Fruit fly (Drosophila melanogaster) whole organism, prepupa: Measurements from ENCODE around the gene beta4GalT7.

Experiments used
- Blimp-1 ChIP-seq: fragments of 200-800 bp; sonication (Bioruptor generic); optimal IDR thresholded peaks from 3 replicates; lab custom pipeline; 2017; ENCODE audit warnings: missing biosample characterization, missing genetic modification characterization, mild to moderate bottlenecking, moderate library complexity, missing genetic modification reagents
- CG10631 ChIP-seq: fragments of 200-800 bp; sonication (Bioruptor generic); optimal IDR thresholded peaks from 2 replicates; lab custom pipeline; 2016; ENCODE audit warnings: missing biosample characterization, missing genetic modification characterization
- CG11294 ChIP-seq: fragments of 200-800 bp; sonication (Bioruptor generic); IDR thresholded peaks from 2 replicates; pipeline ENCODE4 v1.3.6; 2022; ENCODE audit warnings: missing biosample characterization, missing genetic modification characterization
- CG11762 ChIP-seq: fragments of 200-800 bp; sonication (Bioruptor generic); optimal IDR thresholded peaks from 3 replicates; lab custom pipeline; 2016; ENCODE audit warnings: missing biosample characterization, missing genetic modification characterization; ENCODE audit not compliant: insufficient read depth
- CG11902 ChIP-seq: fragments of 200-800 bp; sonication (Bioruptor generic); optimal IDR thresholded peaks from 3 replicates; lab custom pipeline; 2016; ENCODE audit warnings: missing biosample characterization, missing genetic modification characterization
- CG15336 ChIP-seq: fragments of 200-800 bp; sonication (Bioruptor generic); IDR thresholded peaks from 2 replicates; pipeline ENCODE4 v1.3.6; 2022; ENCODE audit warnings: missing biosample characterization, missing genetic modification characterization
- CG1621 ChIP-seq: fragments of 200-800 bp; sonication (Bioruptor generic); optimal IDR thresholded peaks from 3 replicates; lab custom pipeline; 2018; ENCODE audit warnings: missing biosample characterization, mild to moderate bottlenecking, missing genetic modification characterization
- CG31627 ChIP-seq: fragments of 200-800 bp; sonication (Bioruptor generic); optimal IDR thresholded peaks from 3 replicates; lab custom pipeline; 2016; ENCODE audit warnings: missing biosample characterization, missing genetic modification characterization
- CG32006 ChIP-seq: fragments of 200-800 bp; sonication (Bioruptor generic); optimal IDR thresholded peaks from 3 replicates; lab custom pipeline; 2017; ENCODE audit warnings: missing biosample characterization, mild to moderate bottlenecking, missing genetic modification characterization
- CG34406 ChIP-seq: fragments of 200-800 bp; sonication (Bioruptor generic); optimal IDR thresholded peaks from 3 replicates; lab custom pipeline; 2016; ENCODE audit warnings: missing biosample characterization, missing genetic modification characterization
- CG3919 ChIP-seq: fragments of 200-800 bp; sonication (Bioruptor generic); optimal IDR thresholded peaks from 3 replicates; lab custom pipeline; 2016; ENCODE audit warnings: missing biosample characterization, missing genetic modification characterization
- CG4318 ChIP-seq: fragments of 200-800 bp; sonication (Bioruptor generic); optimal IDR thresholded peaks from 3 replicates; lab custom pipeline; 2017; ENCODE audit warnings: missing biosample characterization, mild to moderate bottlenecking, missing genetic modification characterization
- CG6163 ChIP-seq: fragments of 200-800 bp; sonication (Bioruptor generic); IDR thresholded peaks from 3 replicates; pipeline ENCODE4 v1.3.6; 2022; ENCODE audit warnings: missing biosample characterization, missing genetic modification characterization
- CG6276 ChIP-seq: fragments of 200-800 bp; sonication (Bioruptor generic); optimal IDR thresholded peaks from 2 replicates; lab custom pipeline; 2017; ENCODE audit warnings: missing biosample characterization, mild to moderate bottlenecking, missing genetic modification characterization
- CG6792 ChIP-seq: fragments of 200-800 bp; sonication (Bioruptor generic); optimal IDR thresholded peaks from 3 replicates; lab custom pipeline; 2016; ENCODE audit warnings: missing biosample characterization, missing genetic modification characterization
- CG6808 ChIP-seq: fragments of 200-800 bp; sonication (Bioruptor generic); optimal IDR thresholded peaks from 3 replicates; lab custom pipeline; 2017; ENCODE audit warnings: missing biosample characterization, missing genetic modification characterization, mild to moderate bottlenecking, moderate library complexity, missing genetic modification reagents
- CG7368 ChIP-seq: fragments of 200-800 bp; sonication (Bioruptor generic); optimal IDR thresholded peaks from 3 replicates; lab custom pipeline; 2016; ENCODE audit warnings: missing biosample characterization, missing genetic modification characterization
- CG8119 ChIP-seq: fragments of 200-800 bp; sonication (Bioruptor generic); IDR thresholded peaks from 3 replicates; pipeline ENCODE4 v1.3.6; 2022; ENCODE audit warnings: missing biosample characterization, missing genetic modification characterization
- CG9139 ChIP-seq: fragments of 200-800 bp; sonication (Bioruptor generic); optimal IDR thresholded peaks from 3 replicates; lab custom pipeline; 2017; ENCODE audit warnings: missing biosample characterization, mild to moderate bottlenecking, missing genetic modification characterization
- Eip75B ChIP-seq: fragments of 200-800 bp; sonication (Bioruptor generic); optimal IDR thresholded peaks from 3 replicates; lab custom pipeline; 2016; ENCODE audit warnings: missing biosample characterization, missing genetic modification characterization
- Eip78C ChIP-seq: fragments of 200-800 bp; sonication (Bioruptor generic); peaks from one replicate; lab custom pipeline; 2016; ENCODE audit warnings: missing biosample characterization, missing genetic modification characterization
- Ets96B ChIP-seq: fragments of 200-800 bp; optimal IDR thresholded peaks from 2 replicates; lab custom pipeline; 2019; ENCODE audit warnings: missing biosample characterization, mild to moderate bottlenecking, missing genetic modification characterization, moderate library complexity
- Gug ChIP-seq: fragments of 200-800 bp; sonication (Bioruptor generic); IDR thresholded peaks from 2 replicates; pipeline ENCODE4 v1.3.6; 2022; ENCODE audit warnings: missing biosample characterization, missing genetic modification characterization
- Hr38 ChIP-seq: sonication (Bioruptor generic); optimal IDR thresholded peaks from 2 replicates; lab custom pipeline; 2016; ENCODE audit warnings: missing biosample characterization, missing genetic modification characterization
- Hr39 ChIP-seq: fragments of 200-800 bp; sonication (Bioruptor generic); optimal IDR thresholded peaks from 2 replicates; lab custom pipeline; 2016; ENCODE audit warnings: missing biosample characterization, missing genetic modification characterization
- Hr4 ChIP-seq: fragments of 200-800 bp; sonication (Bioruptor generic); optimal IDR thresholded peaks from 3 replicates; lab custom pipeline; 2016; ENCODE audit warnings: missing biosample characterization, missing genetic modification characterization
- Lpt ChIP-seq: fragments of 200-800 bp; sonication (Bioruptor generic); optimal IDR thresholded peaks from 3 replicates; lab custom pipeline; 2016; ENCODE audit warnings: missing biosample characterization, missing genetic modification characterization
- Met ChIP-seq: fragments of 200-800 bp; sonication (Bioruptor generic); optimal IDR thresholded peaks from 3 replicates; lab custom pipeline; 2016; ENCODE audit warnings: missing biosample characterization, missing genetic modification characterization
- OdsH ChIP-seq: fragments of 200-800 bp; sonication (Bioruptor generic); optimal IDR thresholded peaks from 3 replicates; lab custom pipeline; 2016; ENCODE audit warnings: missing biosample characterization, missing genetic modification characterization
- Sox14 ChIP-seq: fragments of 200-800 bp; sonication (Bioruptor generic); optimal IDR thresholded peaks from 3 replicates; lab custom pipeline; 2016; ENCODE audit warnings: missing biosample characterization, missing genetic modification characterization
- achi ChIP-seq: fragments of 200-800 bp; sonication (Bioruptor generic); optimal IDR thresholded peaks from 3 replicates; lab custom pipeline; 2016; ENCODE audit warnings: missing biosample characterization, missing genetic modification characterization
- acj6 ChIP-seq: fragments of 200-800 bp; sonication (Bioruptor generic); optimal IDR thresholded peaks from 3 replicates; lab custom pipeline; 2016; ENCODE audit warnings: missing biosample characterization, missing genetic modification characterization
- cyc ChIP-seq: fragments of 200-800 bp; sonication (Bioruptor generic); optimal IDR thresholded peaks from 3 replicates; lab custom pipeline; 2016; ENCODE audit warnings: missing biosample characterization, missing genetic modification characterization
- dac ChIP-seq: fragments of 200-800 bp; sonication (Bioruptor generic); optimal IDR thresholded peaks from 2 replicates; lab custom pipeline; 2017; ENCODE audit warnings: missing biosample characterization, mild to moderate bottlenecking, missing genetic modification characterization
- eg ChIP-seq: fragments of 200-800 bp; sonication (Bioruptor generic); IDR thresholded peaks from 3 replicates; pipeline ENCODE4 v1.3.6; 2022; ENCODE audit warnings: missing biosample characterization, missing genetic modification characterization
- esn ChIP-seq: fragments of 200-800 bp; sonication (Bioruptor generic); optimal IDR thresholded peaks from 2 replicates; lab custom pipeline; 2016; ENCODE audit warnings: missing biosample characterization, mild to moderate bottlenecking, missing genetic modification characterization, moderate library complexity
- fd59A ChIP-seq: fragments of 200-800 bp; sonication (Bioruptor generic); optimal IDR thresholded peaks from 2 replicates; lab custom pipeline; 2017; ENCODE audit warnings: missing biosample characterization, mild to moderate bottlenecking, missing genetic modification characterization, missing genetic modification reagents
- fd85E ChIP-seq: fragments of 200-800 bp; sonication (Bioruptor generic); optimal IDR thresholded peaks from 3 replicates; lab custom pipeline; 2016; ENCODE audit warnings: missing biosample characterization, missing genetic modification characterization
- fkh ChIP-seq: fragments of 200-800 bp; sonication (Bioruptor generic); optimal IDR thresholded peaks from 3 replicates; lab custom pipeline; 2017; ENCODE audit warnings: missing biosample characterization, mild to moderate bottlenecking, missing genetic modification characterization, moderate library complexity
- net ChIP-seq: fragments of 200-800 bp; sonication (Bioruptor generic); optimal IDR thresholded peaks from 3 replicates; lab custom pipeline; 2016; ENCODE audit warnings: missing biosample characterization, missing genetic modification characterization
- pdm3 ChIP-seq: fragments of 200-800 bp; sonication (Bioruptor generic); optimal IDR thresholded peaks from 3 replicates; lab custom pipeline; 2016; ENCODE audit warnings: missing biosample characterization, missing genetic modification characterization
- salr ChIP-seq, 2 experiments: fragments of 200-800 bp; sonication (Bioruptor generic); optimal IDR thresholded peaks; 3 replicates each; lab custom pipeline; 2016 to 2018; ENCODE audit warnings: missing biosample characterization in 2 of 2, missing genetic modification characterization in 2 of 2, mild to moderate bottlenecking in 1 of 2
- spab ChIP-seq: fragments of 200-800 bp; sonication (Bioruptor generic); optimal IDR thresholded peaks from 2 replicates; lab custom pipeline; 2017; ENCODE audit warnings: missing biosample characterization, mild to moderate bottlenecking, missing genetic modification characterization, missing genetic modification reagents
- svp ChIP-seq: fragments of 200-800 bp; sonication (Bioruptor generic); peaks from one replicate; lab custom pipeline; 2016; ENCODE audit warnings: missing biosample characterization, missing genetic modification characterization
- topi ChIP-seq: fragments of 200-800 bp; sonication (Bioruptor generic); optimal IDR thresholded peaks from 3 replicates; lab custom pipeline; 2016; ENCODE audit warnings: missing biosample characterization, missing genetic modification characterization

beta4GalT7 gene

dm6 chr3R:25004763-25005162 is 18.3 kb upstream of the beta4GalT7 start:
- TF ChIP-seq CG1621 (tag; lab: Kevin White, UChicago) (no peak), CG11902 (GFP tag; lab: Kevin White, UChicago) (no peak), CG11294 (GFP tag; lab: Robert Waterston, UW) (0 out of 2 replicates have a peak, but pooled peaks have one; percentile 26), CG6792 (no peak), CG32006 (GFP tag; lab: Kevin White, UChicago) (peak; percentile 76), dac (GFP tag; lab: Kevin White, UChicago) (peak; percentile 23), salr (GFP tag; optimal IDR thresholded peaks at IDR 0.05; lab: Kevin White, UChicago) (peak in 1 of 2 experiments; percentile 27), CG6808 (GFP tag; lab: Kevin White, UChicago) (no peak), topi (GFP tag; lab: Kevin White, UChicago) (peak; percentile 24), acj6 (peak; percentile 34), spab (no peak), CG6276 (GFP tag; lab: Kevin White, UChicago) (peak; percentile 49), CG9139 (GFP tag; lab: Kevin White, UChicago) (no peak), CG31627 (GFP tag; lab: Kevin White, UChicago) (peak; percentile 10), CG3919 (GFP tag; lab: Kevin White, UChicago) (peak; percentile 62), Eip78C (peak; percentile 81), achi (GFP tag; lab: Kevin White, UChicago) (peak; percentile 37), Lpt (GFP tag; lab: Kevin White, UChicago) (peak; percentile 25), CG34406 (peak; percentile 6), CG15336 (peak; percentile 66), fkh (no peak), pdm3 (GFP tag; lab: Kevin White, UChicago) (peak; percentile 47), Hr39 (GFP tag; lab: Kevin White, UChicago) (peak; percentile 39), Sox14 (peak; percentile 31), CG4318 (GFP tag; lab: Kevin White, UChicago) (peak; percentile 52), cyc (GFP tag; lab: Kevin White, UChicago) (peak; percentile 30), CG8119 (GFP tag; lab: Robert Waterston, UW) (peak; percentile 70; the same call in 2 of the 3 replicates), svp (GFP tag; lab: Kevin White, UChicago) (peak; percentile 50), fd59A (GFP tag; lab: Kevin White, UChicago) (no peak), Met (GFP tag; lab: Kevin White, UChicago) (no peak), Blimp-1 (GFP tag; lab: Kevin White, UChicago) (no peak), Gug (GFP tag; lab: Robert Waterston, UW) (peak; percentile 39; the same call in 1 of the 2 replicates), Hr4 (peak; percentile 81), CG11762 (GFP tag; lab: Kevin White, UChicago) (peak; percentile 9), net (GFP tag; lab: Kevin White, UChicago) (peak; percentile 39), esn (GFP tag; lab: Kevin White, UChicago) (peak; percentile 7), Hr38 (GFP tag; lab: Kevin White, UChicago) (no peak), eg (peak; percentile 76), CG10631 (GFP tag; lab: Kevin White, UChicago) (no peak), CG6163 (GFP tag; lab: Robert Waterston, UW) (0 out of 3 replicates have a peak, but pooled peaks have one; percentile 56), CG7368 (peak; percentile 1), OdsH (GFP tag; lab: Kevin White, UChicago) (peak; percentile 63)

- TF ChIP-seq CG10631 (GFP tag; lab: Kevin White, UChicago) = no peak
- TF ChIP-seq Blimp-1 (GFP tag; lab: Kevin White, UChicago) = no peak
- TF ChIP-seq CG34406 = no peak
- no peak for TF ChIP-seq net (GFP tag; lab: Kevin White, UChicago)
- TF ChIP-seq Eip75B (GFP tag; lab: Kevin White, UChicago) = no peak
- TF ChIP-seq esn (GFP tag; lab: Kevin White, UChicago) = no peak
- no peak for TF ChIP-seq CG15336
- no peak for TF ChIP-seq fd85E (GFP tag; lab: Kevin White, UChicago)
- TF ChIP-seq Ets96B (tag; lab: Kevin White, UChicago) = no peak
- TF ChIP-seq dac (GFP tag; lab: Kevin White, UChicago) = no peak
- no peak for TF ChIP-seq cyc (GFP tag; lab: Kevin White, UChicago)
- no peak for TF ChIP-seq CG8119 (GFP tag; lab: Robert Waterston, UW)
- TF ChIP-seq, all 60 proteins: peak for 0
Measured at dm6 chr3R:25005748-25006147, 17.3 kb upstream of the beta4GalT7 start.
